Worm (Caenorhabditis elegans): ENCODE results near the gene tsn-1.

tsn-1 gene

ce11 chrII:4748374-4748773, 41.8 kb downstream of the tsn-1 start:
- TF ChIP-seq elt-2 (tag; optimal IDR thresholded peaks at IDR 0.05) = no peak
- no peak for TF ChIP-seq ceh-34 (tag; optimal IDR thresholded peaks at IDR 0.05)
- TF ChIP-seq ceh-45 (GFP tag; IDR thresholded peaks at IDR 0.05) = no peak
- no peak for TF ChIP-seq elt-4 (tag; optimal IDR thresholded peaks at IDR 0.05)
- no peak for TF ChIP-seq hlh-6 (tag; optimal IDR thresholded peaks at IDR 0.05)
- no peak for TF ChIP-seq sdc-2 (tag; optimal IDR thresholded peaks at IDR 0.05)
- no peak for TF ChIP-seq nhr-232 (tag; optimal IDR thresholded peaks at IDR 0.05)
- no peak for TF ChIP-seq ama-1 (optimal IDR thresholded peaks at IDR 0.05)
- no peak for TF ChIP-seq unc-42 (tag; optimal IDR thresholded peaks at IDR 0.05)
- no peak for TF ChIP-seq odd-2 (tag; optimal IDR thresholded peaks at IDR 0.05)
- TF ChIP-seq pha-4 (tag; optimal IDR thresholded peaks at IDR 0.05) = no peak
- no peak for TF ChIP-seq C08G9.2 (tag; optimal IDR thresholded peaks at IDR 0.05)
- TF ChIP-seq pax-1 (tag; optimal IDR thresholded peaks at IDR 0.05) = no peak
- TF ChIP-seq che-1 (tag; optimal IDR thresholded peaks at IDR 0.05) = no peak
- TF ChIP-seq unc-3 (GFP tag; conservative IDR thresholded peaks at IDR 0.05) = no peak
- TF ChIP-seq unc-3 (tag; optimal IDR thresholded peaks at IDR 0.05) = no peak
- TF ChIP-seq fkh-6 (tag; optimal IDR thresholded peaks at IDR 0.05) = no peak
- TF ChIP-seq unc-55 (GFP tag; optimal IDR thresholded peaks at IDR 0.05) = no peak
- TF ChIP-seq K02D7.2 (tag; optimal IDR thresholded peaks at IDR 0.05) = no peak
- no peak for TF ChIP-seq sox-2 (GFP tag; IDR thresholded peaks at IDR 0.05)
- TF ChIP-seq nfya-1 (tag; optimal IDR thresholded peaks at IDR 0.05) = no peak

ce11 chrII:4749581-4749980, 43.0 kb downstream of the tsn-1 start, which contains the start of gene F41C3.2:
F41C3.2 (plus strand) TSS chrII:4749968.
- no peak for TF ChIP-seq fkh-6 (tag; optimal IDR thresholded peaks at IDR 0.05)
- TF ChIP-seq dve-1 (tag; optimal IDR thresholded peaks at IDR 0.05) = no peak
- TF ChIP-seq ama-1 (optimal IDR thresholded peaks at IDR 0.05) = no peak
- TF ChIP-seq hlh-30 (tag; optimal IDR thresholded peaks at IDR 0.05; ENCODE audit: insufficient read depth) = no peak

DNA sequence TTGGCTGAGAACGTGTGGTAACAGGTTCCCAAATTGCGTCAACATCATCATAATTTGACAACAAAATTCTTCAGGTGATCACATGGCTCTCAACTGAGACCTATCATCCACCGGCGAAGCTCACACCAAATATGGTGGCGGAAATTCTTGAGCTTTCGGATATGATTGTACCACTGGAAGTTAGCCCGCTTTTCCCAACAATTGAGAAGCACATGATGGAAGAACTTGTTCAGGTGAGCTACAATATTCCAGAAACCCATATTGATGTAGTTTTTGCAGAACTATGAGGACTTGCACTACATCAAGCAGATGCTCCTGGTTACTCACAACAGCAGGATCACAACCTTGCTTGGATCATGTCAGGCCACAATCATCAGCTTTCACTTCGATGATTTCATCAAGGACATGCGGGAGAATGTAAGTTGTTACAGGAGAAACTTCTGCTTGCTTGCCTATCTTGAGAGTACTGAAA, 45.7 kb downstream of the tsn-1 start, which contains the start of gene F41C3.1:
Gene F41C3.1 (plus strand): TSS at position 51 of the 472 bp plus-strand sequence.
- no peak for TF ChIP-seq hlh-13 (GFP tag; optimal IDR thresholded peaks at IDR 0.05)
- no peak for TF ChIP-seq dmd-4 (tag; optimal IDR thresholded peaks at IDR 0.05; ENCODE audit: borderline replicate concordance)
- no peak for TF ChIP-seq pat-9 (tag; optimal IDR thresholded peaks at IDR 0.05)
- no peak for TF ChIP-seq ceh-18 (tag; optimal IDR thresholded peaks at IDR 0.05)
- no peak for TF ChIP-seq ceh-2 (tag; optimal IDR thresholded peaks at IDR 0.05)
- TF ChIP-seq C08G9.2 (tag; optimal IDR thresholded peaks at IDR 0.05) = no peak
- no peak for TF ChIP-seq pax-1 (tag; optimal IDR thresholded peaks at IDR 0.05)
- no peak for TF ChIP-seq ets-4 (tag; optimal IDR thresholded peaks at IDR 0.05)
- no peak for TF ChIP-seq pha-4 (tag; optimal IDR thresholded peaks at IDR 0.05)
- TF ChIP-seq npax-4 (tag; optimal IDR thresholded peaks at IDR 0.05) = no peak
- TF ChIP-seq K09A11.1 (tag; optimal IDR thresholded peaks at IDR 0.05; ENCODE audit: insufficient read depth) = no peak
- TF ChIP-seq hlh-8 (tag; optimal IDR thresholded peaks at IDR 0.05) = no peak
- no peak for TF ChIP-seq che-1 (tag; optimal IDR thresholded peaks at IDR 0.05)
- TF ChIP-seq eyg-1 (tag; optimal IDR thresholded peaks at IDR 0.05) = no peak
- no peak for TF ChIP-seq C38D4.7 (GFP tag; optimal IDR thresholded peaks at IDR 0.05)
- no peak for TF ChIP-seq ceh-6 (GFP tag; optimal IDR thresholded peaks at IDR 0.05)
- TF ChIP-seq zip-5 (tag; optimal IDR thresholded peaks at IDR 0.05) = no peak
- no peak for TF ChIP-seq ceh-31 (tag; optimal IDR thresholded peaks at IDR 0.05)
- TF ChIP-seq rnt-1 (tag; optimal IDR thresholded peaks at IDR 0.05) = no peak

ce11 chrII:4753133-4753532, 46.5 kb downstream of the tsn-1 start, which contains the start of gene C27D9.1:
C27D9.1 (plus strand) TSS chrII:4753413.
- TF ChIP-seq ref-2 (tag; optimal IDR thresholded peaks at IDR 0.05) = no peak
- no peak for TF ChIP-seq C38D4.7 (GFP tag; optimal IDR thresholded peaks at IDR 0.05)
- TF ChIP-seq pha-4 (tag; optimal IDR thresholded peaks at IDR 0.05) = no peak
- TF ChIP-seq sox-2 (GFP tag; IDR thresholded peaks at IDR 0.05) = no peak
- TF ChIP-seq sdc-2 (tag; optimal IDR thresholded peaks at IDR 0.05) = no peak
- TF ChIP-seq pros-1 (tag; optimal IDR thresholded peaks at IDR 0.05) = no peak
